Worm (Caenorhabditis elegans) whole organism, L4/young adult: ENCODE measurements around the gene C02F12.5.

ENCODE experiments used
- W03F9.2 ChIP-seq: fragments of 150-350 bp; optimal IDR thresholded peaks from 2 replicates; lab custom pipeline; 2014; ENCODE audit warnings: missing biosample characterization, missing genetic modification characterization
- dao-5 ChIP-seq: sonication (generic microtip); optimal IDR thresholded peaks from 2 replicates; lab custom pipeline; 2016; ENCODE audit warnings: missing genotype, missing genetic modification characterization, moderate library complexity, missing compliant biosample characterization
- him-1 ChIP-seq: sonication (generic microtip); optimal IDR thresholded peaks from 2 replicates; lab custom pipeline; 2016; ENCODE audit warnings: missing genotype, missing genetic modification reagents, missing genetic modification characterization, missing compliant biosample characterization

DNA sequence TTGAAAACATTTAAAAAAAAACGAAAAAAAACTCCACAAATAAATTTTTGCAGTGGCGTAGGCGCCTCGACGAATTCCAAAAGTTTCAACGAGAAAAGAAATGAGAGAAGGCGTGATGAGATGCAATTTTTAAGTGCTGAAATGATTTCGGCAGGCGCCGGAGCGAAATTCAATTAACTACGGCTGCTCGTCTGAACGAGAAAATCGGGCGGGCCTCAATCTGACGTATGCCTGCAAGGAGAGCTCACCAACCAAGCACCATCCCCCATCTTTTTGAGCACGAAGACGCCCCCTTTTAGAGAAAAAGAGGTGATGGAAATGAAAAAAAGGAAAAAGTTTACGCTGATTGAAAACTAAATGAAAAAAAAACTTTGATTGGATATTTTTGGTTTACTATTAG lies 37.1 kb downstream of the C02F12.5 start:
- no peak for TF ChIP-seq him-1
- no peak for TF ChIP-seq dao-5 (tag; lab: Kevin White, UChicago)
- TF ChIP-seq W03F9.2 (tag; lab: Kevin White, UChicago): no peak
